Worm (Caenorhabditis elegans) whole organism, L4 larva: Measurements from ENCODE around the gene C18D11.1.
"Not testable (repeated sequence)": the region's sequence is repeated elsewhere in the genome, so short reads cannot be mapped to it uniquely, and the experiment has no call there.

Experiments used
- D1046.2 ChIP-seq: fragments of 200-800 bp; sonication (Bioruptor generic); IDR thresholded peaks from 2 replicates; pipeline ENCODE4 v1.3.6; 2022; ENCODE audit warnings: missing genetic modification characterization, missing compliant biosample characterization
- F10B5.3 ChIP-seq: sonication (generic microtip); optimal IDR thresholded peaks from 2 replicates; lab custom pipeline; 2016; ENCODE audit warnings: mild to moderate bottlenecking, missing genetic modification characterization, missing compliant biosample characterization
- Y105C5A.15 ChIP-seq: fragments of 200-800 bp; sonication (Bioruptor generic); IDR thresholded peaks from 2 replicates; pipeline ENCODE4 v1.3.6; 2022; ENCODE audit warnings: missing genetic modification characterization, missing compliant biosample characterization
- Y5F2A.4 ChIP-seq: fragments of 200-800 bp; sonication (Bioruptor generic); optimal IDR thresholded peaks from 2 replicates; lab custom pipeline; 2018; ENCODE audit warnings: mild to moderate bottlenecking, missing genetic modification characterization, missing compliant biosample characterization
- ZK337.2 ChIP-seq: fragments of 200-800 bp; sonication (Bioruptor generic); IDR thresholded peaks from 2 replicates; pipeline ENCODE4 v1.3.6; 2022; ENCODE audit warnings: missing genetic modification reagents, missing genetic modification characterization, missing compliant biosample characterization
- aha-1 ChIP-seq: fragments of 150-350 bp; peaks from one replicate; lab custom pipeline; 2014; ENCODE audit warnings: missing biosample characterization, missing genetic modification characterization
- arid-1 ChIP-seq: fragments of 200-800 bp; sonication (Bioruptor generic); conservative IDR thresholded peaks from 2 replicates; pipeline ENCODE4 v1.3.6; 2022; ENCODE audit warnings: missing genetic modification reagents, missing genetic modification characterization, missing compliant biosample characterization
- ctbp-1 ChIP-seq: fragments of 200-800 bp; sonication (Bioruptor generic); IDR thresholded peaks from 2 replicates; pipeline ENCODE4 v1.3.6; 2022; ENCODE audit warnings: missing genetic modification reagents, missing genetic modification characterization, missing compliant biosample characterization
- daf-16 ChIP-seq, 3 experiments: sonication (generic microtip); optimal IDR thresholded peaks; 2 replicates each; lab custom pipeline; 2016 to 2017; ENCODE audit warnings: missing genetic modification characterization in 3 of 3, missing genetic modification reagents in 3 of 3, mild to moderate bottlenecking in 2 of 3, missing compliant biosample characterization in 2 of 3, missing biosample characterization in 1 of 3, moderate library complexity in 1 of 3
- dmd-9 ChIP-seq: fragments of 200-800 bp; sonication (Bioruptor generic); IDR thresholded peaks from 2 replicates; pipeline ENCODE4 v1.3.6; 2022; ENCODE audit warnings: missing genetic modification reagents, missing genetic modification characterization, missing compliant biosample characterization
- dpl-1 ChIP-seq: fragments of 150-350 bp; optimal IDR thresholded peaks from 2 replicates; lab custom pipeline; 2014; ENCODE audit warnings: missing biosample characterization, missing genetic modification reagents, missing genetic modification characterization
- duxl-1 ChIP-seq: sonication (generic microtip); optimal IDR thresholded peaks from 2 replicates; lab custom pipeline; 2016; ENCODE audit warnings: mild to moderate bottlenecking, missing genetic modification characterization, moderate library complexity, missing compliant biosample characterization; ENCODE audit not compliant: poor library complexity
- gei-8 ChIP-seq: fragments of 200-800 bp; sonication (Bioruptor generic); optimal IDR thresholded peaks from 2 replicates; lab custom pipeline; 2018; ENCODE audit warnings: mild to moderate bottlenecking, missing genetic modification characterization, missing compliant biosample characterization
- hif-1 ChIP-seq, 2 experiments: sonication (generic microtip); optimal IDR thresholded peaks; 2 replicates each; lab custom pipeline; 2016 to 2017; ENCODE audit warnings: missing compliant biosample characterization in 2 of 2, missing genetic modification characterization in 2 of 2, missing genetic modification reagents in 2 of 2, missing genotype in 2 of 2, mild to moderate bottlenecking in 1 of 2
- hlh-11 ChIP-seq: fragments of 200-800 bp; sonication (Bioruptor generic); optimal IDR thresholded peaks from 2 replicates; lab custom pipeline; 2018; ENCODE audit warnings: mild to moderate bottlenecking, missing genetic modification characterization, missing compliant biosample characterization
- hmg-1.1 ChIP-seq: fragments of 200-800 bp; sonication (Bioruptor generic); IDR thresholded peaks from 2 replicates; pipeline ENCODE4 v1.3.6; 2022; ENCODE audit warnings: missing genetic modification reagents, missing genetic modification characterization, missing compliant biosample characterization
- lim-7 ChIP-seq: fragments of 200-800 bp; sonication (Bioruptor generic); IDR thresholded peaks from 2 replicates; pipeline ENCODE4 v1.3.6; 2022; ENCODE audit warnings: missing genetic modification characterization, missing compliant biosample characterization
- lin-1 ChIP-seq: fragments of 200-800 bp; sonication (Bioruptor generic); IDR thresholded peaks from 2 replicates; pipeline ENCODE4 v1.3.6; 2022; ENCODE audit warnings: missing genetic modification reagents, missing genetic modification characterization, missing compliant biosample characterization
- lin-29 ChIP-seq: fragments of 200-800 bp; sonication (Bioruptor generic); IDR thresholded peaks from 2 replicates; pipeline ENCODE4 v1.3.6; 2022; ENCODE audit warnings: missing genetic modification reagents, missing genetic modification characterization, missing compliant biosample characterization
- lin-38 ChIP-seq: fragments of 200-800 bp; sonication (Bioruptor generic); IDR thresholded peaks from 2 replicates; pipeline ENCODE4 v1.3.6; 2022; ENCODE audit warnings: missing genetic modification reagents, missing genetic modification characterization, missing compliant biosample characterization
- madf-5 ChIP-seq, 2 experiments: fragments of 200-800 bp; sonication (Bioruptor generic); IDR thresholded peaks; 2 replicates each; pipeline ENCODE4 v1.3.6; 2022; ENCODE audit warnings: missing compliant biosample characterization in 2 of 2, missing genetic modification characterization in 2 of 2
- mdt-29 ChIP-seq: fragments of 200-800 bp; sonication (Bioruptor generic); IDR thresholded peaks from 2 replicates; pipeline ENCODE4 v1.3.6; 2022; ENCODE audit warnings: missing genetic modification reagents, missing genetic modification characterization, missing compliant biosample characterization
- nhr-102 ChIP-seq: sonication (generic microtip); optimal IDR thresholded peaks from 2 replicates; lab custom pipeline; 2016; ENCODE audit warnings: mild to moderate bottlenecking, missing genetic modification characterization, moderate library complexity, missing compliant biosample characterization
- nhr-111 ChIP-seq: fragments of 200-800 bp; sonication (Bioruptor generic); optimal IDR thresholded peaks from 2 replicates; lab custom pipeline; 2018; ENCODE audit warnings: mild to moderate bottlenecking, missing genetic modification characterization, missing compliant biosample characterization
- nhr-42 ChIP-seq: fragments of 200-800 bp; sonication (Bioruptor generic); IDR thresholded peaks from 2 replicates; pipeline ENCODE4 v1.3.6; 2022; ENCODE audit warnings: missing genetic modification characterization, missing compliant biosample characterization
- pha-4 ChIP-seq, 2 experiments: fragments of 150-350 bp in 1 of 2; fragments of 200-800 bp in 1 of 2; sonication (Bioruptor generic) in 1 of 2; IDR thresholded peaks in 1 of 2; optimal IDR thresholded peaks in 1 of 2; 2 replicates each; pipeline versions ENCODE4 v1.3.6 to Lab custom; 2014 to 2022; ENCODE audit warnings: missing genetic modification characterization in 2 of 2, missing genetic modification reagents in 2 of 2, missing biosample characterization in 1 of 2, missing compliant biosample characterization in 1 of 2
- rbr-2 ChIP-seq: sonication (generic microtip); optimal IDR thresholded peaks from 2 replicates; lab custom pipeline; 2016; ENCODE audit warnings: missing genotype, missing genetic modification characterization, missing compliant biosample characterization
- saeg-2 ChIP-seq: fragments of 200-800 bp; sonication (Bioruptor generic); IDR thresholded peaks from 2 replicates; pipeline ENCODE4 v1.3.6; 2022; ENCODE audit warnings: missing genetic modification reagents, missing genetic modification characterization, missing compliant biosample characterization
- set-16 ChIP-seq: fragments of 200-800 bp; sonication (Bioruptor generic); IDR thresholded peaks from 2 replicates; pipeline ENCODE4 v1.3.6; 2022; ENCODE audit warnings: missing genetic modification reagents, missing genetic modification characterization, missing compliant biosample characterization
- spr-1 ChIP-seq: sonication (generic microtip); optimal IDR thresholded peaks from 2 replicates; lab custom pipeline; 2016; ENCODE audit warnings: mild to moderate bottlenecking, missing genetic modification characterization, missing compliant biosample characterization
- zfp-2 ChIP-seq: sonication (generic microtip); optimal IDR thresholded peaks from 2 replicates; lab custom pipeline; 2016; ENCODE audit warnings: mild to moderate bottlenecking, missing genetic modification characterization, missing compliant biosample characterization
- zfp-3 ChIP-seq: fragments of 200-800 bp; sonication (Bioruptor generic); conservative IDR thresholded peaks from 2 replicates; pipeline ENCODE4 v1.3.6; 2022; ENCODE audit warnings: missing genetic modification reagents, missing genetic modification characterization, missing compliant biosample characterization
- zip-11 ChIP-seq: fragments of 200-800 bp; sonication (Bioruptor generic); IDR thresholded peaks from 2 replicates; pipeline ENCODE4 v1.3.6; 2022; ENCODE audit warnings: missing genetic modification characterization, missing compliant biosample characterization
- ztf-11 ChIP-seq: fragments of 150-350 bp; optimal IDR thresholded peaks from 2 replicates; lab custom pipeline; 2014; ENCODE audit warnings: missing biosample characterization, missing genetic modification characterization

C18D11.1 gene

DNA sequence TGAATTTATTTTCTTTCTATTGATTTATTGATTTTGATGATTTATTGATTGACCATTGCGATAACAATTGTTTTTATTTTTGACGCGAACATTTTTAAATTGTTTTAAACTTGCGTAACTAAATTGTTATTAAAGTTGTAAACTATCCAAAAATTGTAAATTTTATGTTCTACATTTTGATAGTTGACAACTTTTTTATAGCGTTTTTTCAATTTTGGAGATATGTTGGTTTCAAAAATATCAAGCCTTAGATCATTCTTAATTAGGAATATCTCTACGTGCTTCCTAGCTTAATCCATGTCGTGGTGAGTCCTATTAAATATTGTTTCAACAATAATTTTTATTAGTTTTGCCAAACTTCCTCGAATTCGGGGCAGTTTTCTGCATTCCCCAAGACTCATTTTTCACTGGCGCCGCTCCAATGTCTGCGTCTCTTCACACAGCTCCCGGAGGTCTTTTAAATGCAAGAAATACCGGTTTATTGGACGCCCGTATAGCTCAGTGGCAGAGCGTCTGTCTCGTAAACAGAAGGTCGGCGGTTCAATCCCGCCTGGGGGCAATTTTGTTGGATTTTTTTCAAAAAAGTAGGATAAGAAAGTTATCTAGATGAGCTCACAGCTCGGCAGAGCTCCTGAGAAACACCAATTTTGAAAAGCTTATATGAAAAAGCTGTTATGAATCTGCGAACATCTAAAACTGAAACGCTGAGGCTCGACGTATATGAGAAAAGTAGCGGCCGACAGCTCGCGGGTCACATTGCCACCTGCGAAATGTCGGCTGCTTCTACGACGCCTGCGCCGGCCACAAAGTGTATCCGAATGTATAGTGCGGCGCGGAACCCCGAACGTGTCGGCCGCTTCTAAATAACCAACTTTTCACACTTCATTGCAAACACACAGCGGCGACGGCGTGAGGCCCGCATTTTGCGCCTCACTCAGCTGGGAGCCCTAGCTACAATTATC, 23.8 kb upstream of the C18D11.1 start, which contains the start of gene C24H11.2 (continued):
- peak; percentile 91 for TF ChIP-seq pha-4 (GFP tag; IDR thresholded peaks at IDR 0.05; lab: Robert Waterston, UW)
- not testable (repeated sequence) for TF ChIP-seq pha-4 (tag; optimal IDR thresholded peaks at IDR 0.05; lab: Kevin White, UChicago)
- TF ChIP-seq ZK337.2 (GFP tag; lab: Robert Waterston, UW): peak; percentile 79
- peak; percentile 54 for TF ChIP-seq spr-1 (tag; lab: Kevin White, UChicago)
- peak; percentile 59 for TF ChIP-seq nhr-102 (tag; lab: Kevin White, UChicago)
- peak; percentile 53 for TF ChIP-seq set-16 (GFP tag; lab: Robert Waterston, UW)
- TF ChIP-seq arid-1 (GFP tag; lab: Robert Waterston, UW): peak; percentile 74
- TF ChIP-seq hlh-11 (tag; lab: Kevin White, UChicago): peak; percentile 45
- TF ChIP-seq ctbp-1 (GFP tag; lab: Robert Waterston, UW): peak; percentile 80
- TF ChIP-seq zip-11: peak; percentile 50; the same call in 1 of the 2 replicates
- peak in 1 of 2 experiments; percentile 87; a peak in 1 of 4 replicates for TF ChIP-seq madf-5 (GFP tag; IDR thresholded peaks at IDR 0.05; lab: Robert Waterston, UW)
- peak; percentile 73 for TF ChIP-seq nhr-42
- TF ChIP-seq lin-38 (GFP tag; lab: Robert Waterston, UW): peak; percentile 83
- peak; percentile 73 for TF ChIP-seq Y105C5A.15 (GFP tag; lab: Robert Waterston, UW)
- TF ChIP-seq aha-1 (tag; lab: Kevin White, UChicago): peak; percentile 61
- peak; percentile 84 for TF ChIP-seq lin-1
- peak in 1 of 2 experiments; percentile 34 for TF ChIP-seq hif-1 (tag; optimal IDR thresholded peaks at IDR 0.05; lab: Kevin White, UChicago)
- TF ChIP-seq zfp-3 (GFP tag; lab: Robert Waterston, UW): peak; percentile 60; the same call in 1 of the 2 replicates
- peak; percentile 92 for TF ChIP-seq lim-7 (GFP tag; lab: Robert Waterston, UW)
- 0 out of 2 replicates have a peak, but pooled peaks have one; percentile 21 for TF ChIP-seq mdt-29 (GFP tag; lab: Robert Waterston, UW)
- peak; percentile 23 for TF ChIP-seq dpl-1
- TF ChIP-seq dmd-9: peak; percentile 60
- TF ChIP-seq duxl-1 (tag; lab: Kevin White, UChicago): peak; percentile 86
- TF ChIP-seq nhr-111 (GFP tag; lab: Kevin White, UChicago): peak; percentile 69
- TF ChIP-seq gei-8 (GFP tag; lab: Kevin White, UChicago): peak; percentile 30
- peak; percentile 45 for TF ChIP-seq zfp-2 (tag; lab: Kevin White, UChicago)
- TF ChIP-seq D1046.2: peak; percentile 90
- TF ChIP-seq Y5F2A.4 (GFP tag; lab: Kevin White, UChicago): peak; percentile 58
- TF ChIP-seq F10B5.3: peak; percentile 44
- peak; percentile 65 for TF ChIP-seq lin-29 (GFP tag; lab: Robert Waterston, UW)
- TF ChIP-seq daf-16 (GFP tag; optimal IDR thresholded peaks at IDR 0.05; lab: Kevin White, UChicago): peak; percentile 59 to 85
- peak; percentile 75 for TF ChIP-seq daf-16 (tag; optimal IDR thresholded peaks at IDR 0.05; lab: Kevin White, UChicago)
- TF ChIP-seq saeg-2 (GFP tag; lab: Robert Waterston, UW): peak; percentile 76; the same call in 1 of the 2 replicates
- TF ChIP-seq rbr-2: peak; percentile 68
- TF ChIP-seq, all 104 proteins: peak for 60; not testable (repeated sequence) for 44

DNA sequence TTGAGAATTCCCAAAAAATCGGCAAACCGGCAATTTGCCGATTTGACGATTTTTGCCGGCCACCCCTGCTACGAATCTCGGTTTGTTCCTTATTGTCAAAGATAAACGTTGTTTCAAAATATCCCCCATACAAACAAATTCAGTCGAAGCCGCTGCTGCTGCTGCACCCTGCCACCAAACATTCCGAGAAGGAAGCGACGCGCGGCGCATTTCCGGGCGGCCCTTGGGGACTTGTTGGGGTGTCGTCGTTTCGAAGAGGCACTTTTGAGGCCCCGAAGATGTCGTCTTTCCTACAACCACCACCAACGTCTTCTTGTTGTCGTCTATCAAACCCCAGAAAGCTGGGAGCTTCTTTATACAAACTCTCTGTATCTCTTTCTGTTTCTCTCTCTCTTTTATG, 22.0 kb upstream of the C18D11.1 start:
- TF ChIP-seq hmg-1.1 (GFP tag; lab: Robert Waterston, UW) (0 out of 2 replicates have a peak, but pooled peaks have one; percentile 32), set-16 (GFP tag; lab: Robert Waterston, UW) (peak; percentile 72), ztf-11 (tag; lab: Kevin White, UChicago) (no peak)
